Worm (Caenorhabditis elegans): ENCODE measurements around the gene T02C12.5.

Gene T02C12.5

ce11 chrIII:4018591-4019580 lies 9.1 kb downstream of the T02C12.5 start:
- TF ChIP-seq nhr-25 (tag; optimal IDR thresholded peaks at IDR 0.05) (peak; percentile 31), nfya-1 (tag; optimal IDR thresholded peaks at IDR 0.05; ENCODE audit: insufficient read depth) (peak; percentile 63), pha-4 (tag; optimal IDR thresholded peaks at IDR 0.05) (peak; percentile 17), lin-39 (tag; optimal IDR thresholded peaks at IDR 0.05) (peak; percentile 81), snpc-4 (tag; optimal IDR thresholded peaks at IDR 0.05) (peak; percentile 42), elt-3 (tag; optimal IDR thresholded peaks at IDR 0.05) (no peak), elt-2 (tag; optimal IDR thresholded peaks at IDR 0.05) (peak; percentile 80), nhr-23 (tag; optimal IDR thresholded peaks at IDR 0.05) (peak; percentile 6), pqm-1 (tag; optimal IDR thresholded peaks at IDR 0.05) (peak; percentile 57), hmg-11 (tag; optimal IDR thresholded peaks at IDR 0.05) (no peak)

- TF ChIP-seq nhr-23 (tag; optimal IDR thresholded peaks at IDR 0.05) (peak; percentile 22), hmg-11 (tag; optimal IDR thresholded peaks at IDR 0.05) (peak; percentile 67), daf-12 (tag; optimal IDR thresholded peaks at IDR 0.05) (no peak), ztf-11 (tag; optimal IDR thresholded peaks at IDR 0.05) (no peak), ceh-16 (tag; optimal IDR thresholded peaks at IDR 0.05) (no peak), nhr-11 (tag; optimal IDR thresholded peaks at IDR 0.05) (peak; percentile 66), nhr-28 (tag; optimal IDR thresholded peaks at IDR 0.05) (no peak), nhr-76 (tag; optimal IDR thresholded peaks at IDR 0.05) (no peak), fkh-2 (tag; optimal IDR thresholded peaks at IDR 0.05) (no peak), elt-1 (tag; optimal IDR thresholded peaks at IDR 0.05) (no peak), fkh-10 (GFP tag; optimal IDR thresholded peaks at IDR 0.05) (peak; percentile 63), unc-62 (GFP tag; optimal IDR thresholded peaks at IDR 0.05) (peak; percentile 7), lin-15B (tag; optimal IDR thresholded peaks at IDR 0.05) (peak; percentile 47), pqm-1 (tag; optimal IDR thresholded peaks at IDR 0.05) (no peak), ama-1 (optimal IDR thresholded peaks at IDR 0.05) (peak; percentile 70), lsy-12 (tag; optimal IDR thresholded peaks at IDR 0.05) (no peak), sea-2 (GFP tag; optimal IDR thresholded peaks at IDR 0.05) (peak; percentile 63), tbx-2 (tag; optimal IDR thresholded peaks at IDR 0.05) (peak; percentile 2), R02D3.7 (tag; optimal IDR thresholded peaks at IDR 0.05) (peak; percentile 25), nhr-43 (tag; optimal IDR thresholded peaks at IDR 0.05; ENCODE audit: poor library complexity, severe bottlenecking) (no peak), zag-1 (tag; optimal IDR thresholded peaks at IDR 0.05) (no peak), elt-3 (tag; optimal IDR thresholded peaks at IDR 0.05) (peak in 1 of 3 experiments; percentile 59), ceh-28 (tag; optimal IDR thresholded peaks at IDR 0.05) (peak; percentile 68), ZK546.5 (tag; optimal IDR thresholded peaks at IDR 0.05) (no peak), mdl-1 (tag; optimal IDR thresholded peaks at IDR 0.05) (no peak), nfya-1 (tag; optimal IDR thresholded peaks at IDR 0.05; ENCODE audit: insufficient read depth) (peak; percentile 85), lin-39 (tag; optimal IDR thresholded peaks at IDR 0.05) (peak; percentile 94), snpc-4 (tag; optimal IDR thresholded peaks at IDR 0.05) (peak; percentile 49), pha-4 (tag; optimal IDR thresholded peaks at IDR 0.05) (no peak)
These were observed 9.9 kb downstream of the T02C12.5 start for ce11 chrIII:4018095-4018498.

ce11 chrIII:4017527-4017926 lies 10.4 kb downstream of the T02C12.5 start, which contains the start of gene tbb-2:
TSS of gene tbb-2 (minus strand) at chrIII:4017627.
- TF ChIP-seq egl-27 (tag; optimal IDR thresholded peaks at IDR 0.05) (no peak), egl-5 (tag; optimal IDR thresholded peaks at IDR 0.05) (no peak)

ce11 chrIII:4015382-4015986 lies 12.5 kb downstream of the T02C12.5 start:
- TF ChIP-seq lsy-12 (tag; optimal IDR thresholded peaks at IDR 0.05) = peak; percentile 26
- TF ChIP-seq nhr-28 (tag; optimal IDR thresholded peaks at IDR 0.05) = no peak
- no peak for TF ChIP-seq nhr-237 (tag; optimal IDR thresholded peaks at IDR 0.05)
- TF ChIP-seq nfya-1 (tag; optimal IDR thresholded peaks at IDR 0.05; ENCODE audit: insufficient read depth) = no peak
- no peak for TF ChIP-seq elt-3 (tag; optimal IDR thresholded peaks at IDR 0.05)
- TF ChIP-seq R02D3.7 (tag; optimal IDR thresholded peaks at IDR 0.05) = no peak
- TF ChIP-seq mml-1 (tag; optimal IDR thresholded peaks at IDR 0.05) = no peak
- no peak for TF ChIP-seq elt-1 (tag; optimal IDR thresholded peaks at IDR 0.05)
- no peak for TF ChIP-seq daf-12 (tag; optimal IDR thresholded peaks at IDR 0.05)
- TF ChIP-seq egl-27 (tag; optimal IDR thresholded peaks at IDR 0.05) = peak; percentile 10
- TF ChIP-seq nhr-12 (tag; optimal IDR thresholded peaks at IDR 0.05) = no peak
- TF ChIP-seq aly-2 (tag; optimal IDR thresholded peaks at IDR 0.05) = peak; percentile 90
- TF ChIP-seq tbx-2 (tag; optimal IDR thresholded peaks at IDR 0.05) = peak; percentile 17
- TF ChIP-seq nhr-23 (tag; optimal IDR thresholded peaks at IDR 0.05) = peak; percentile 57
- no peak for TF ChIP-seq sea-2 (GFP tag; optimal IDR thresholded peaks at IDR 0.05)
- no peak for TF ChIP-seq ZK546.5 (tag; optimal IDR thresholded peaks at IDR 0.05)
- peak; percentile 48 for TF ChIP-seq jun-1 (tag; optimal IDR thresholded peaks at IDR 0.05)
- TF ChIP-seq ceh-28 (tag; optimal IDR thresholded peaks at IDR 0.05) = peak; percentile 40
- no peak for TF ChIP-seq lin-15B (tag; optimal IDR thresholded peaks at IDR 0.05)
- TF ChIP-seq mdl-1 (tag; optimal IDR thresholded peaks at IDR 0.05) = no peak
- no peak for TF ChIP-seq eor-1 (tag; optimal IDR thresholded peaks at IDR 0.05)
- TF ChIP-seq egl-5 (tag; optimal IDR thresholded peaks at IDR 0.05) = no peak
- no peak for TF ChIP-seq lin-39 (tag; optimal IDR thresholded peaks at IDR 0.05)
- no peak for TF ChIP-seq unc-62 (GFP tag; optimal IDR thresholded peaks at IDR 0.05)
- TF ChIP-seq fkh-10 (GFP tag; optimal IDR thresholded peaks at IDR 0.05) = no peak
- no peak for TF ChIP-seq ceh-9 (tag; optimal IDR thresholded peaks at IDR 0.05)
- TF ChIP-seq unc-39 (tag; optimal IDR thresholded peaks at IDR 0.05) = no peak
